Fruit fly (Drosophila melanogaster): ENCODE results near the gene Cog7.

The Cog7 gene

dm6 chr3R:29903775-29904356, 29.0 kb downstream of the Cog7 start, which contains the start of gene CG15517:
Gene CG15517 (minus strand): TSS chr3R:29903825.
- peak; percentile 18 for TF ChIP-seq Hmr (GFP tag; optimal IDR thresholded peaks at IDR 0.05)
- TF ChIP-seq PHDP (tag; optimal IDR thresholded peaks at IDR 0.05), result peak; percentile 14
- peak; percentile 3 for TF ChIP-seq pita (GFP tag; optimal IDR thresholded peaks at IDR 0.05)
- peak; percentile 27 for TF ChIP-seq Ssrp (tag; optimal IDR thresholded peaks at IDR 0.05)
- peak; percentile 2 for TF ChIP-seq Dp (GFP tag; optimal IDR thresholded peaks at IDR 0.05)
- peak; percentile 60; the same call in 1 of the 3 replicates for TF ChIP-seq CG6791 (GFP tag; IDR thresholded peaks at IDR 0.05; ENCODE audit: partially characterized antibody)
- TF ChIP-seq CG13424 (tag; optimal IDR thresholded peaks at IDR 0.05), result peak; percentile 4
- TF ChIP-seq ATbp (GFP tag; optimal IDR thresholded peaks at IDR 0.05), result no peak
- TF ChIP-seq CG4360 (GFP tag; IDR thresholded peaks at IDR 0.05), result no peak
- no peak for TF ChIP-seq exex (tag; optimal IDR thresholded peaks at IDR 0.05)
- TF ChIP-seq cad (GFP tag; optimal IDR thresholded peaks at IDR 0.05), result no peak
- no peak for TF ChIP-seq CG8290 (GFP tag; optimal IDR thresholded peaks at IDR 0.05)
- no peak for TF ChIP-seq CG8290 (tag; optimal IDR thresholded peaks at IDR 0.05)
- peak; percentile 35 for TF ChIP-seq zen (tag; optimal IDR thresholded peaks at IDR 0.05)
- TF ChIP-seq CoRest (tag; optimal IDR thresholded peaks at IDR 0.05), result peak; percentile 45
- TF ChIP-seq Hr51 (GFP tag; optimal IDR thresholded peaks at IDR 0.05), result peak in 1 of 2 experiments; percentile 9
- peak; percentile 38; the same call in 1 of the 2 replicates for TF ChIP-seq CG32532 (GFP tag; IDR thresholded peaks at IDR 0.05)
- peak; percentile 17 for TF ChIP-seq CG12659 (GFP tag; optimal IDR thresholded peaks at IDR 0.05)
- TF ChIP-seq CG7372 (GFP tag; IDR thresholded peaks at IDR 0.05), result peak; percentile 45; the same call in 1 of the 2 replicates
- peak; percentile 58 for TF ChIP-seq CG16813 (GFP tag; IDR thresholded peaks at IDR 0.05; ENCODE audit: partially characterized antibody)
- no peak for TF ChIP-seq Optix (GFP tag; IDR thresholded peaks at IDR 0.05)
- peak; percentile 9 for TF ChIP-seq CG30403 (GFP tag; optimal IDR thresholded peaks at IDR 0.05)
- TF ChIP-seq stwl (tag; optimal IDR thresholded peaks at IDR 0.05), result peak; percentile 86
- TF ChIP-seq sd (tag; optimal IDR thresholded peaks at IDR 0.05), result peak; percentile 17
- peak; percentile 54 for TF ChIP-seq CG9932 (GFP tag; IDR thresholded peaks at IDR 0.05)
- TF ChIP-seq Ets65A (GFP tag), result peak; percentile 53
- TF ChIP-seq chinmo (GFP tag; IDR thresholded peaks at IDR 0.05; ENCODE audit: partially characterized antibody), result peak; percentile 66; the same call in 1 of the 4 replicates
- peak; percentile 20 for TF ChIP-seq Xbp1 (GFP tag; optimal IDR thresholded peaks at IDR 0.05)
- no peak for TF ChIP-seq Hand (GFP tag; optimal IDR thresholded peaks at IDR 0.05)
- TF ChIP-seq CG17361 (GFP tag; IDR thresholded peaks at IDR 0.05), result 0 out of 3 replicates have a peak, but pooled peaks have one; percentile 32
- TF ChIP-seq Fer1 (GFP tag; optimal IDR thresholded peaks at IDR 0.05), result peak; percentile 13
- TF ChIP-seq CG14710 (tag; optimal IDR thresholded peaks at IDR 0.05), result peak; percentile 19
- TF ChIP-seq CG13894 (tag; optimal IDR thresholded peaks at IDR 0.05), result peak; percentile 3
- peak; percentile 70 for TF ChIP-seq CG11504 (tag; optimal IDR thresholded peaks at IDR 0.05)
- no peak for TF ChIP-seq Adf1 (GFP tag; IDR thresholded peaks at IDR 0.05)
- peak; percentile 66 for TF ChIP-seq Med (GFP tag)
- peak; percentile 97 for TF ChIP-seq CG18011 (GFP tag; optimal IDR thresholded peaks at IDR 0.05)
- TF ChIP-seq br (optimal IDR thresholded peaks at IDR 0.05), result no peak
- TF ChIP-seq Sox102F (GFP tag; optimal IDR thresholded peaks at IDR 0.05), result peak; percentile 6
- TF ChIP-seq MBD-R2 (GFP tag; IDR thresholded peaks at IDR 0.05), result peak; percentile 29; the same call in 1 of the 2 replicates
- peak; percentile 8; the same call in 1 of the 2 replicates for TF ChIP-seq CG13287 (GFP tag; IDR thresholded peaks at IDR 0.05; ENCODE audit: partially characterized antibody)
- peak; percentile 66; the same call in 1 of the 3 replicates for TF ChIP-seq knrl (GFP tag; IDR thresholded peaks at IDR 0.05; ENCODE audit: partially characterized antibody)
- no peak for TF ChIP-seq bab2 (GFP tag; optimal IDR thresholded peaks at IDR 0.05)
- no peak for TF ChIP-seq Eip74EF (GFP tag; optimal IDR thresholded peaks at IDR 0.05)
- TF ChIP-seq unpg (GFP tag; optimal IDR thresholded peaks at IDR 0.05), result peak; percentile 6
- peak; percentile 19 for TF ChIP-seq CG15696 (tag; optimal IDR thresholded peaks at IDR 0.05)
- TF ChIP-seq vvl (GFP tag; IDR thresholded peaks at IDR 0.05), result peak; percentile 85
- TF ChIP-seq CG17829 (tag; optimal IDR thresholded peaks at IDR 0.05), result peak; percentile 30

All from whole organism, embryonic.